Worm (Caenorhabditis elegans): ENCODE results near the gene F21H12.3.

DNA sequence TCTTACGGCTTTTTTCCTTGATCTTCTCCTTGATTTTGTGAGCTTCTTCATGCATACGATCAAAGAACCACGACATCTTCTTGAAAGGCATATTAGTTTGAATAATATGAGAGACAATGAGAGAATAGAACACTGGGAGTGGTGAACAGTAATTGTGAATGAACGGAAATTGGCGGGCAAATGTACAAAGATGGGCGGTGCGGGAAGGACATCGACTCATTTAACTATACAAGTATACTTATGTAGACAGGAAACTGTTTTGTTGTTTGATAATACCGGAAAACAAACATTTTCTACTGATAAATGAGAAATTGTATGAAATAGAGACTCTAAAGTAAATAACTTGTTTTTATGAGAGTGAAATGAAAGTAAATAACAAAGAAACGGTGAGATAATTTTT, 37.7 kb upstream of the F21H12.3 start, which contains the start of gene R12C12.5:
- TF ChIP-seq dao-5 (tag; optimal IDR thresholded peaks at IDR 0.05), result no peak
- no peak for TF ChIP-seq him-1 (tag; optimal IDR thresholded peaks at IDR 0.05)
- no peak for TF ChIP-seq W03F9.2 (tag; optimal IDR thresholded peaks at IDR 0.05)
